Worm (Caenorhabditis elegans) whole organism, early embryonic: Measurements from ENCODE around the gene C04C3.4.

Experiments
- B0310.2 ChIP-seq: sonication (generic microtip); optimal IDR thresholded peaks from 2 replicates; lab custom pipeline; 2016; ENCODE audit warnings: mild to moderate bottlenecking, missing genetic modification characterization, missing compliant biosample characterization
- F13C5.2 ChIP-seq: sonication (generic microtip); optimal IDR thresholded peaks from 2 replicates; lab custom pipeline; 2017; ENCODE audit warnings: mild to moderate bottlenecking, missing genetic modification characterization, inconsistent platforms, missing compliant biosample characterization
- ama-1 ChIP-seq: fragments of 150-350 bp; optimal IDR thresholded peaks from 2 replicates; lab custom pipeline; 2014
- ceh-36 ChIP-seq: sonication (generic microtip); optimal IDR thresholded peaks from 2 replicates; lab custom pipeline; 2016; ENCODE audit warnings: missing genetic modification characterization, inconsistent platforms, missing compliant biosample characterization
- flt-1 ChIP-seq: fragments of 200-800 bp; sonication (Bioruptor generic); IDR thresholded peaks from 2 replicates; pipeline ENCODE4 v1.3.6; 2022; ENCODE audit warnings: missing genetic modification characterization, missing compliant biosample characterization
- hmbx-1 ChIP-seq: sonication (generic microtip); optimal IDR thresholded peaks from 2 replicates; lab custom pipeline; 2016; ENCODE audit warnings: mild to moderate bottlenecking, missing genetic modification characterization, missing compliant biosample characterization
- scrt-1 ChIP-seq: fragments of 200-800 bp; sonication (Bioruptor generic); IDR thresholded peaks from 2 replicates; pipeline ENCODE4 v1.3.6; 2022; ENCODE audit warnings: missing genetic modification characterization, missing compliant biosample characterization
- sea-1 ChIP-seq: fragments of 200-800 bp; sonication (Bioruptor generic); conservative IDR thresholded peaks from 2 replicates; pipeline ENCODE4 v1.3.6; 2022; ENCODE audit warnings: missing genetic modification characterization, missing compliant biosample characterization
- tra-4 ChIP-seq: sonication (generic microtip); optimal IDR thresholded peaks from 2 replicates; lab custom pipeline; 2017; ENCODE audit warnings: missing genetic modification characterization, missing compliant biosample characterization

- TF ChIP-seq ama-1 (lab: Kevin White, UChicago) (no peak), hmbx-1 (tag; lab: Kevin White, UChicago) (no peak), sea-1 (GFP tag; lab: Robert Waterston, UW) (no peak), ceh-36 (no peak), scrt-1 (no peak), tra-4 (no peak), F13C5.2 (no peak), B0310.2 (tag; lab: Kevin White, UChicago) (no peak), flt-1 (GFP tag; lab: Robert Waterston, UW) (no peak)
These were observed 3.9 kb downstream of the C04C3.4 start for ce11 chrIV:3398078-3398477.
